Worm (Caenorhabditis elegans) whole organism, L4/young adult: Measurements from ENCODE around the gene fcd-2.

Experiments
- W03F9.2 ChIP-seq: fragments of 150-350 bp; optimal IDR thresholded peaks from 2 replicates; lab custom pipeline; 2014; ENCODE audit warnings: missing biosample characterization, missing genetic modification characterization
- dao-5 ChIP-seq: sonication (generic microtip); optimal IDR thresholded peaks from 2 replicates; lab custom pipeline; 2016; ENCODE audit warnings: missing genotype, missing genetic modification characterization, moderate library complexity, missing compliant biosample characterization
- him-1 ChIP-seq: sonication (generic microtip); optimal IDR thresholded peaks from 2 replicates; lab custom pipeline; 2016; ENCODE audit warnings: missing genotype, missing genetic modification reagents, missing genetic modification characterization, missing compliant biosample characterization

Gene fcd-2

ce11 chrIV:15051045-15051444 is 25.5 kb downstream of the fcd-2 start:
- TF ChIP-seq W03F9.2 (tag; lab: Kevin White, UChicago), result no peak
- TF ChIP-seq dao-5 (tag; lab: Kevin White, UChicago), result no peak
- TF ChIP-seq him-1, result no peak

ce11 chrIV:15053271-15053670 is 27.8 kb downstream of the fcd-2 start, which contains the start of gene srt-47:
srt-47 (minus strand) TSS chrIV:15053371.
- TF ChIP-seq dao-5 (tag; lab: Kevin White, UChicago), result no peak
- TF ChIP-seq W03F9.2 (tag; lab: Kevin White, UChicago), result no peak
- no peak for TF ChIP-seq him-1

- TF ChIP-seq dao-5 (tag; lab: Kevin White, UChicago) (no peak), him-1 (no peak), W03F9.2 (tag; lab: Kevin White, UChicago) (no peak)
These were observed 30.6 kb downstream of the fcd-2 start, which contains the start of gene Y41E3.19 for ce11 chrIV:15056081-15056586. Y41E3.19 (plus strand) TSS chrIV:15056131.

ce11 chrIV:15057994-15058393 is 32.5 kb downstream of the fcd-2 start, which contains the start of gene Y41E3.13:
Y41E3.13 (plus strand) TSS chrIV:15058294.
- no peak for TF ChIP-seq him-1
- no peak for TF ChIP-seq W03F9.2 (tag; lab: Kevin White, UChicago)
- TF ChIP-seq dao-5 (tag; lab: Kevin White, UChicago), result no peak

- TF ChIP-seq him-1 (no peak), W03F9.2 (tag; lab: Kevin White, UChicago) (no peak), dao-5 (tag; lab: Kevin White, UChicago) (no peak)
These were observed 38.3 kb downstream of the fcd-2 start for ce11 chrIV:15063789-15064188.

ce11 chrIV:15065653-15066052 is 40.1 kb downstream of the fcd-2 start, which contains the start of gene Y41E3.18:
Y41E3.18 (minus strand) TSS chrIV:15065753.
- no peak for TF ChIP-seq W03F9.2 (tag; lab: Kevin White, UChicago)
- no peak for TF ChIP-seq dao-5 (tag; lab: Kevin White, UChicago)
- TF ChIP-seq him-1, result no peak

ce11 chrIV:15068818-15069217 is 43.3 kb downstream of the fcd-2 start, which contains the start of gene srt-48:
srt-48 (minus strand) TSS chrIV:15068918.
- TF ChIP-seq him-1, result no peak

ce11 chrIV:15074392-15074791 is 48.9 kb downstream of the fcd-2 start, which contains the start of gene srt-50:
srt-50 (plus strand) TSS chrIV:15074692.
- no peak for TF ChIP-seq dao-5 (tag; lab: Kevin White, UChicago)
- TF ChIP-seq W03F9.2 (tag; lab: Kevin White, UChicago), result no peak
- TF ChIP-seq him-1, result no peak
